Fruit fly (Drosophila melanogaster) whole organism, prepupa: Measurements from ENCODE around the gene CG10317.
A peak's percentile ranks its signal among the peaks of the same experiment; 100 is the strongest.

Source experiments
- Blimp-1 ChIP-seq: fragments of 200-800 bp; sonication (Bioruptor generic); optimal IDR thresholded peaks from 3 replicates; lab custom pipeline; 2017; ENCODE audit warnings: missing biosample characterization, missing genetic modification characterization, mild to moderate bottlenecking, moderate library complexity, missing genetic modification reagents
- CG10631 ChIP-seq: fragments of 200-800 bp; sonication (Bioruptor generic); optimal IDR thresholded peaks from 2 replicates; lab custom pipeline; 2016; ENCODE audit warnings: missing biosample characterization, missing genetic modification characterization
- CG10669 ChIP-seq: fragments of 200-800 bp; sonication (Bioruptor generic); optimal IDR thresholded peaks from 3 replicates; lab custom pipeline; 2018; ENCODE audit warnings: missing biosample characterization, mild to moderate bottlenecking, missing genetic modification characterization, moderate library complexity
- CG11294 ChIP-seq: fragments of 200-800 bp; sonication (Bioruptor generic); IDR thresholded peaks from 2 replicates; pipeline ENCODE4 v1.3.6; 2022; ENCODE audit warnings: missing biosample characterization, missing genetic modification characterization
- CG11762 ChIP-seq: fragments of 200-800 bp; sonication (Bioruptor generic); optimal IDR thresholded peaks from 3 replicates; lab custom pipeline; 2016; ENCODE audit warnings: missing biosample characterization, missing genetic modification characterization; ENCODE audit not compliant: insufficient read depth
- CG11902 ChIP-seq: fragments of 200-800 bp; sonication (Bioruptor generic); optimal IDR thresholded peaks from 3 replicates; lab custom pipeline; 2016; ENCODE audit warnings: missing biosample characterization, missing genetic modification characterization
- CG15336 ChIP-seq: fragments of 200-800 bp; sonication (Bioruptor generic); IDR thresholded peaks from 2 replicates; pipeline ENCODE4 v1.3.6; 2022; ENCODE audit warnings: missing biosample characterization, missing genetic modification characterization
- CG1621 ChIP-seq: fragments of 200-800 bp; sonication (Bioruptor generic); optimal IDR thresholded peaks from 3 replicates; lab custom pipeline; 2018; ENCODE audit warnings: missing biosample characterization, mild to moderate bottlenecking, missing genetic modification characterization
- CG31627 ChIP-seq: fragments of 200-800 bp; sonication (Bioruptor generic); optimal IDR thresholded peaks from 3 replicates; lab custom pipeline; 2016; ENCODE audit warnings: missing biosample characterization, missing genetic modification characterization
- CG32006 ChIP-seq: fragments of 200-800 bp; sonication (Bioruptor generic); optimal IDR thresholded peaks from 3 replicates; lab custom pipeline; 2017; ENCODE audit warnings: missing biosample characterization, mild to moderate bottlenecking, missing genetic modification characterization
- CG34406 ChIP-seq: fragments of 200-800 bp; sonication (Bioruptor generic); optimal IDR thresholded peaks from 3 replicates; lab custom pipeline; 2016; ENCODE audit warnings: missing biosample characterization, missing genetic modification characterization
- CG3919 ChIP-seq: fragments of 200-800 bp; sonication (Bioruptor generic); optimal IDR thresholded peaks from 3 replicates; lab custom pipeline; 2016; ENCODE audit warnings: missing biosample characterization, missing genetic modification characterization
- CG4318 ChIP-seq: fragments of 200-800 bp; sonication (Bioruptor generic); optimal IDR thresholded peaks from 3 replicates; lab custom pipeline; 2017; ENCODE audit warnings: missing biosample characterization, mild to moderate bottlenecking, missing genetic modification characterization
- CG6163 ChIP-seq: fragments of 200-800 bp; sonication (Bioruptor generic); IDR thresholded peaks from 3 replicates; pipeline ENCODE4 v1.3.6; 2022; ENCODE audit warnings: missing biosample characterization, missing genetic modification characterization
- CG6276 ChIP-seq: fragments of 200-800 bp; sonication (Bioruptor generic); optimal IDR thresholded peaks from 2 replicates; lab custom pipeline; 2017; ENCODE audit warnings: missing biosample characterization, mild to moderate bottlenecking, missing genetic modification characterization
- CG6792 ChIP-seq: fragments of 200-800 bp; sonication (Bioruptor generic); optimal IDR thresholded peaks from 3 replicates; lab custom pipeline; 2016; ENCODE audit warnings: missing biosample characterization, missing genetic modification characterization
- CG6808 ChIP-seq: fragments of 200-800 bp; sonication (Bioruptor generic); optimal IDR thresholded peaks from 3 replicates; lab custom pipeline; 2017; ENCODE audit warnings: missing biosample characterization, missing genetic modification characterization, mild to moderate bottlenecking, moderate library complexity, missing genetic modification reagents
- CG8119 ChIP-seq: fragments of 200-800 bp; sonication (Bioruptor generic); IDR thresholded peaks from 3 replicates; pipeline ENCODE4 v1.3.6; 2022; ENCODE audit warnings: missing biosample characterization, missing genetic modification characterization
- CG8319 ChIP-seq: fragments of 200-800 bp; sonication (Bioruptor generic); optimal IDR thresholded peaks from 3 replicates; lab custom pipeline; 2016; ENCODE audit warnings: missing biosample characterization, missing genetic modification characterization
- CG8632 ChIP-seq: fragments of 200-800 bp; sonication (Bioruptor generic); optimal IDR thresholded peaks from 3 replicates; lab custom pipeline; 2016; ENCODE audit warnings: missing biosample characterization, missing genetic modification characterization
- CG9139 ChIP-seq: fragments of 200-800 bp; sonication (Bioruptor generic); optimal IDR thresholded peaks from 3 replicates; lab custom pipeline; 2017; ENCODE audit warnings: missing biosample characterization, mild to moderate bottlenecking, missing genetic modification characterization
- Eip75B ChIP-seq: fragments of 200-800 bp; sonication (Bioruptor generic); optimal IDR thresholded peaks from 3 replicates; lab custom pipeline; 2016; ENCODE audit warnings: missing biosample characterization, missing genetic modification characterization
- Eip78C ChIP-seq: fragments of 200-800 bp; sonication (Bioruptor generic); peaks from one replicate; lab custom pipeline; 2016; ENCODE audit warnings: missing biosample characterization, missing genetic modification characterization
- Eip93F ChIP-seq: fragments of 200-800 bp; sonication (Bioruptor generic); optimal IDR thresholded peaks from 2 replicates; lab custom pipeline; 2016; ENCODE audit warnings: missing biosample characterization, mild to moderate bottlenecking, missing genetic modification characterization
- Ets96B ChIP-seq: fragments of 200-800 bp; optimal IDR thresholded peaks from 2 replicates; lab custom pipeline; 2019; ENCODE audit warnings: missing biosample characterization, mild to moderate bottlenecking, missing genetic modification characterization, moderate library complexity
- Hr38 ChIP-seq: sonication (Bioruptor generic); optimal IDR thresholded peaks from 2 replicates; lab custom pipeline; 2016; ENCODE audit warnings: missing biosample characterization, missing genetic modification characterization
- Hr39 ChIP-seq: fragments of 200-800 bp; sonication (Bioruptor generic); optimal IDR thresholded peaks from 2 replicates; lab custom pipeline; 2016; ENCODE audit warnings: missing biosample characterization, missing genetic modification characterization
- Hr4 ChIP-seq: fragments of 200-800 bp; sonication (Bioruptor generic); optimal IDR thresholded peaks from 3 replicates; lab custom pipeline; 2016; ENCODE audit warnings: missing biosample characterization, missing genetic modification characterization
- Met ChIP-seq: fragments of 200-800 bp; sonication (Bioruptor generic); optimal IDR thresholded peaks from 3 replicates; lab custom pipeline; 2016; ENCODE audit warnings: missing biosample characterization, missing genetic modification characterization
- OdsH ChIP-seq: fragments of 200-800 bp; sonication (Bioruptor generic); optimal IDR thresholded peaks from 3 replicates; lab custom pipeline; 2016; ENCODE audit warnings: missing biosample characterization, missing genetic modification characterization
- Smox ChIP-seq: fragments of 200-800 bp; sonication (Bioruptor generic); optimal IDR thresholded peaks from 3 replicates; lab custom pipeline; 2016; ENCODE audit warnings: missing biosample characterization, missing genetic modification characterization
- Sox102F ChIP-seq: fragments of 200-800 bp; sonication (Bioruptor generic); optimal IDR thresholded peaks from 2 replicates; lab custom pipeline; 2016; ENCODE audit warnings: missing biosample characterization, mild to moderate bottlenecking, missing genetic modification characterization
- Sox14 ChIP-seq: fragments of 200-800 bp; sonication (Bioruptor generic); optimal IDR thresholded peaks from 3 replicates; lab custom pipeline; 2016; ENCODE audit warnings: missing biosample characterization, missing genetic modification characterization
- Sox15 ChIP-seq: fragments of 200-800 bp; sonication (Bioruptor generic); optimal IDR thresholded peaks from 3 replicates; lab custom pipeline; 2016; ENCODE audit warnings: missing biosample characterization, missing genetic modification characterization
- acj6 ChIP-seq: fragments of 200-800 bp; sonication (Bioruptor generic); optimal IDR thresholded peaks from 3 replicates; lab custom pipeline; 2016; ENCODE audit warnings: missing biosample characterization, missing genetic modification characterization
- cyc ChIP-seq: fragments of 200-800 bp; sonication (Bioruptor generic); optimal IDR thresholded peaks from 3 replicates; lab custom pipeline; 2016; ENCODE audit warnings: missing biosample characterization, missing genetic modification characterization
- dac ChIP-seq: fragments of 200-800 bp; sonication (Bioruptor generic); optimal IDR thresholded peaks from 2 replicates; lab custom pipeline; 2017; ENCODE audit warnings: missing biosample characterization, mild to moderate bottlenecking, missing genetic modification characterization
- dsx ChIP-seq: fragments of 200-800 bp; optimal IDR thresholded peaks from 3 replicates; lab custom pipeline; 2019; ENCODE audit warnings: missing biosample characterization, mild to moderate bottlenecking, missing genetic modification characterization, moderate library complexity; ENCODE audit not compliant: poor library complexity, severe bottlenecking
- eg ChIP-seq: fragments of 200-800 bp; sonication (Bioruptor generic); IDR thresholded peaks from 3 replicates; pipeline ENCODE4 v1.3.6; 2022; ENCODE audit warnings: missing biosample characterization, missing genetic modification characterization
- esn ChIP-seq: fragments of 200-800 bp; sonication (Bioruptor generic); optimal IDR thresholded peaks from 2 replicates; lab custom pipeline; 2016; ENCODE audit warnings: missing biosample characterization, mild to moderate bottlenecking, missing genetic modification characterization, moderate library complexity
- fd59A ChIP-seq: fragments of 200-800 bp; sonication (Bioruptor generic); optimal IDR thresholded peaks from 2 replicates; lab custom pipeline; 2017; ENCODE audit warnings: missing biosample characterization, mild to moderate bottlenecking, missing genetic modification characterization, missing genetic modification reagents
- fd85E ChIP-seq: fragments of 200-800 bp; sonication (Bioruptor generic); optimal IDR thresholded peaks from 3 replicates; lab custom pipeline; 2016; ENCODE audit warnings: missing biosample characterization, missing genetic modification characterization
- fkh ChIP-seq: fragments of 200-800 bp; sonication (Bioruptor generic); optimal IDR thresholded peaks from 3 replicates; lab custom pipeline; 2017; ENCODE audit warnings: missing biosample characterization, mild to moderate bottlenecking, missing genetic modification characterization, moderate library complexity
- lz ChIP-seq: fragments of 200-800 bp; sonication (Bioruptor generic); optimal IDR thresholded peaks from 3 replicates; lab custom pipeline; 2016; ENCODE audit warnings: missing biosample characterization, missing genetic modification characterization
- net ChIP-seq: fragments of 200-800 bp; sonication (Bioruptor generic); optimal IDR thresholded peaks from 3 replicates; lab custom pipeline; 2016; ENCODE audit warnings: missing biosample characterization, missing genetic modification characterization
- pdm3 ChIP-seq: fragments of 200-800 bp; sonication (Bioruptor generic); optimal IDR thresholded peaks from 3 replicates; lab custom pipeline; 2016; ENCODE audit warnings: missing biosample characterization, missing genetic modification characterization
- salr ChIP-seq, 2 experiments: fragments of 200-800 bp; sonication (Bioruptor generic); optimal IDR thresholded peaks; 3 replicates each; lab custom pipeline; 2016 to 2018; ENCODE audit warnings: missing biosample characterization in 2 of 2, missing genetic modification characterization in 2 of 2, mild to moderate bottlenecking in 1 of 2
- spab ChIP-seq: fragments of 200-800 bp; sonication (Bioruptor generic); optimal IDR thresholded peaks from 2 replicates; lab custom pipeline; 2017; ENCODE audit warnings: missing biosample characterization, mild to moderate bottlenecking, missing genetic modification characterization, missing genetic modification reagents
- ss ChIP-seq, 2 experiments: fragments of 200-800 bp; sonication (Bioruptor generic); optimal IDR thresholded peaks; 2 replicates in 1 of 2; 3 replicates in 1 of 2; lab custom pipeline; 2017 to 2018; ENCODE audit warnings: mild to moderate bottlenecking in 2 of 2, missing biosample characterization in 2 of 2, missing genetic modification characterization in 2 of 2, moderate library complexity in 1 of 2
- svp ChIP-seq: fragments of 200-800 bp; sonication (Bioruptor generic); peaks from one replicate; lab custom pipeline; 2016; ENCODE audit warnings: missing biosample characterization, missing genetic modification characterization
- topi ChIP-seq: fragments of 200-800 bp; sonication (Bioruptor generic); optimal IDR thresholded peaks from 3 replicates; lab custom pipeline; 2016; ENCODE audit warnings: missing biosample characterization, missing genetic modification characterization
- vri ChIP-seq: fragments of 200-800 bp; sonication (Bioruptor generic); optimal IDR thresholded peaks from 3 replicates; lab custom pipeline; 2016; ENCODE audit warnings: missing biosample characterization, mild to moderate bottlenecking, missing genetic modification characterization

Gene CG10317

DNA sequence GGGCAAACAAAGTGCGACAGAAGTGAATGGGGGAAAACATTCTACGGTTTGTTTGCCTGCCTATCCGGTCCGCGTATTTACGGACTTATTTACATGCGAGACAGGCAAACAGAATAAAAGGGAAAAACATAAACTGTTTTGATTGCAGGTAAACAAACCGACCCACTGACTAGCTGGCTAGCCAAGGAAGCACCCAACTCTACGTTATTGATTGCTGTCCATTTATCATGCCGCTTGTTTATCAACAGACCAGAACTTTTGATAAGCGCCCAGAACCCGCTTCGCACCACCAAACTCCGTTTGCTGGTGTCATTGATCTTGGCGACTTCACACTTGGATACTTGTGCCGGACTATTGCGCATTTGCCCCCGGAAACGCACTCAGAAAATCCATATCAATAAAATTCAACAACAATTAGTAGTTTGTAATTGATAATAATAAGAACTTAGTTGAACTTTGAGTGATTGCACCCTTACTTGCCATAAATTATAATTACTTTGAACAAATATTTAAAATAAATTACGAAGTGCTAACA is 38.5 kb downstream of the CG10317 start:
- TF ChIP-seq CG6808 (GFP tag; lab: Kevin White, UChicago), result peak; percentile 41
- peak; percentile 18 for TF ChIP-seq CG32006 (GFP tag; lab: Kevin White, UChicago)
- TF ChIP-seq CG8119 (GFP tag; lab: Robert Waterston, UW), result no peak
- TF ChIP-seq CG9139 (GFP tag; lab: Kevin White, UChicago), result peak; percentile 56
- no peak for TF ChIP-seq pdm3
- no peak for TF ChIP-seq Eip75B (GFP tag; lab: Kevin White, UChicago)
- no peak for TF ChIP-seq fd85E (GFP tag; lab: Kevin White, UChicago)
- peak; percentile 41 for TF ChIP-seq Sox102F (GFP tag; lab: Kevin White, UChicago)
- TF ChIP-seq Sox14 (GFP tag; lab: Kevin White, UChicago), result no peak
- no peak for TF ChIP-seq Sox15 (GFP tag; lab: Kevin White, UChicago)
- TF ChIP-seq CG11902 (GFP tag; lab: Kevin White, UChicago), result no peak
- no peak for TF ChIP-seq Ets96B (tag; lab: Kevin White, UChicago)
- TF ChIP-seq Eip78C (GFP tag; lab: Kevin White, UChicago), result peak; percentile 78
- peak; percentile 43 for TF ChIP-seq fd59A (GFP tag; lab: Kevin White, UChicago)
- no peak for TF ChIP-seq Hr39 (GFP tag; lab: Kevin White, UChicago)
- TF ChIP-seq Smox, result no peak
- TF ChIP-seq Hr4 (GFP tag; lab: Kevin White, UChicago), result no peak
- TF ChIP-seq svp (GFP tag; lab: Kevin White, UChicago), result no peak
- peak; percentile 33 for TF ChIP-seq CG31627 (GFP tag; lab: Kevin White, UChicago)
- TF ChIP-seq esn, result peak; percentile 53
- no peak for TF ChIP-seq net (GFP tag; lab: Kevin White, UChicago)
- no peak for TF ChIP-seq CG11294 (GFP tag; lab: Robert Waterston, UW)
- TF ChIP-seq fkh (GFP tag; lab: Kevin White, UChicago), result peak; percentile 97
- TF ChIP-seq dsx, result peak; percentile 6
- no peak for TF ChIP-seq Hr38 (GFP tag; lab: Kevin White, UChicago)
- TF ChIP-seq eg (GFP tag; lab: Robert Waterston, UW), result peak; percentile 8; the same call in 1 of the 3 replicates
- TF ChIP-seq CG4318, result no peak
- no peak for TF ChIP-seq CG8319 (GFP tag; lab: Kevin White, UChicago)
- peak; percentile 13 for TF ChIP-seq acj6 (GFP tag; lab: Kevin White, UChicago)
- peak; percentile 20 for TF ChIP-seq CG6276
- TF ChIP-seq cyc (GFP tag; lab: Kevin White, UChicago), result no peak
- peak; percentile 71 for TF ChIP-seq spab (GFP tag; lab: Kevin White, UChicago)
- TF ChIP-seq Eip93F (GFP tag; lab: Kevin White, UChicago), result peak; percentile 56
- peak; percentile 14 for TF ChIP-seq CG10631 (GFP tag; lab: Kevin White, UChicago)
- peak; percentile 16; the same call in 2 of the 3 replicates for TF ChIP-seq CG6163
- peak; percentile 62 for TF ChIP-seq CG1621 (tag; lab: Kevin White, UChicago)
- peak; percentile 13 for TF ChIP-seq lz
- no peak for TF ChIP-seq dac (GFP tag; lab: Kevin White, UChicago)
- peak; percentile 90 to 92 for TF ChIP-seq ss (GFP tag; optimal IDR thresholded peaks at IDR 0.05; lab: Kevin White, UChicago)
- TF ChIP-seq CG34406 (GFP tag; lab: Kevin White, UChicago), result peak; percentile 49
- TF ChIP-seq OdsH (GFP tag; lab: Kevin White, UChicago), result peak; percentile 31
- no peak for TF ChIP-seq CG3919
- TF ChIP-seq CG6792, result peak; percentile 26
- peak; percentile 66 for TF ChIP-seq vri (GFP tag; lab: Kevin White, UChicago)
- no peak for TF ChIP-seq CG11762
- TF ChIP-seq salr (GFP tag; optimal IDR thresholded peaks at IDR 0.05; lab: Kevin White, UChicago), result peak; percentile 18 to 46
- peak; percentile 60 for TF ChIP-seq Met (GFP tag; lab: Kevin White, UChicago)
- no peak for TF ChIP-seq Blimp-1 (GFP tag; lab: Kevin White, UChicago)
- TF ChIP-seq CG10669 (GFP tag; lab: Kevin White, UChicago), result peak; percentile 44
- peak; percentile 11 for TF ChIP-seq topi (GFP tag; lab: Kevin White, UChicago)
- TF ChIP-seq CG8632 (GFP tag; lab: Kevin White, UChicago), result peak; percentile 14
- no peak for TF ChIP-seq CG15336 (GFP tag; lab: Robert Waterston, UW)
